Worm (Caenorhabditis elegans): ENCODE measurements around the gene str-14.

The str-14 gene

DNA sequence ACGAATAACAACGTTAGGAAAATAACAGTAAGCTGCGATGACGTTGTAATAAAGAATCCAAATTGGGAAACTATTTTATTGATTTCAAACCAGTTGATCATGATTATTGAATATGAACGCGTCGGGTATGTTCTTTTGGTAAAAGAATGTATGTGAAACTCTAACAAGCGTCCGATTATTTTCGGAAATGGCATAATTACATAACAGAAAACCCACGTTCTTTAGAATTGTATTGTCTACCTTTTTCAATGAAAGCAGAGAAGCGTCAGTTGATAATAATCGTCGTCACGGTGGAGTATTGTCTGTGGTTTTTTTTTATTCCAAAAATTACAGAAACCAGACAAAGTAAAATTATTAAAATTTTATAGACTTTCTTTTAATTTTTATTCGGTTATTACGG is at the start of gene str-14:
Gene str-14 (minus strand): TSS at position 101 of the 400 bp plus-strand sequence.
- TF ChIP-seq unc-62 (GFP tag; optimal IDR thresholded peaks at IDR 0.05), result no peak

DNA sequence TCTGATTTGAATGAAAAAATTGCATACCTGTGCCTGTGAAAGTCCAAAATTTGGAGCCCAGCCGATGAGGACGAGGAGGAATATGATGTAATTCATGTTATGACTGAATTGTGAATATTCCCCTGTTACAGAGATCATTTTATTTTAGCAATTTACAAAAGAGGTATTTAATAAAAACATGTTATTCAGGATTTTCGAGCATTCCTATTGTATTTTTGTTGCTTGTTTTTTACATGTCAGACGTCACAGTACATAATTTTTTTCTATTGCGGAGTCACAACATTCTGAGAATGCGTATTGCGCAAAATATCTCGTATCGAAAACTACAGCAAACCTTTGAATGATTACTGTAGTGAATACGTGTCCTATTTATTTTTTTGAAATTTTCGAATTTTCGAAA is 48.2 kb upstream of the str-14 start, which contains the start of gene F36D3.14:
Gene F36D3.14 (minus strand): TSS at position 101 of the 400 bp plus-strand sequence.
- no peak for TF ChIP-seq unc-62 (GFP tag; optimal IDR thresholded peaks at IDR 0.05)

DNA sequence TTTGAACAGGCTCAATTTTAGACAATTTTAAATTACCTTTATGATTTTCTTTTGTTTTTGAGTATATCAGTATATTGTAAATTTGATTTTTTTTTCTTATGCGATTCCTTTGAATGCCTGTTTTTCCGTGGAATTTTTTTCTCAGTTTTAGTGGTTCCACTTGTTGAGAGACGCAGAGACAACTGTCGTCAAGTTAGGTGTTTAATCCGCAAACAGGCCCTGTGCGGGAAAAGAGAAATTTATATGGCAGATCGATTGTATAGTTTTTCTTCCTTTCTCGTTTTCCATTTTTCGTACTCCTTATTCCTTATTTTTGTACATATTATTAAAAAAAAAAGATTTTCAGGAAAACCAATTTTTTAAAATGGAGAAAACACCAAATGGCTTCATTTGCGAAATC is 44.0 kb upstream of the str-14 start, which contains the start of gene F36D3.1:
Gene F36D3.1 (plus strand): TSS at position 347 of the 400 bp plus-strand sequence.
- no peak for TF ChIP-seq unc-62 (GFP tag; optimal IDR thresholded peaks at IDR 0.05)

DNA sequence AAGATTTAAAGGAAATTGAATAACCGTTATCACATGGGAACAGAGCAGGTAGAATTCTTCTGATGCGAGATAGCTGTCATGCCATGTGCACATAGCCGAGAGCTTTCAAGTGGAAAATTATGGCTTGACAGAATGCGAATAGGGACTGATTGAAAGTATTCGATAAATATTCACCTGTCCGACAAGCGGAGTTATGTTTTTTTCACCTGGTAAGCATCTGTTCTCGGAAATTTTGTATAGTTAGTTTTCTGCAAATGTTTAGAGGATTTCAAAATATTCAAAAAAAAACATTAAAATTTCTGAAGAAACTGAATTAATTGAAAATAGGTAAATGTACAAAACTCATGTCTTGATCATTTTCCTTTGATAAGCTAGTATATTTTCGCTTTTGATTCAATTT is 42.5 kb upstream of the str-14 start, which contains the start of gene srh-136:
Gene srh-136 (minus strand): TSS at position 93 of the 400 bp plus-strand sequence.
- no peak for TF ChIP-seq unc-62 (GFP tag; optimal IDR thresholded peaks at IDR 0.05)

DNA sequence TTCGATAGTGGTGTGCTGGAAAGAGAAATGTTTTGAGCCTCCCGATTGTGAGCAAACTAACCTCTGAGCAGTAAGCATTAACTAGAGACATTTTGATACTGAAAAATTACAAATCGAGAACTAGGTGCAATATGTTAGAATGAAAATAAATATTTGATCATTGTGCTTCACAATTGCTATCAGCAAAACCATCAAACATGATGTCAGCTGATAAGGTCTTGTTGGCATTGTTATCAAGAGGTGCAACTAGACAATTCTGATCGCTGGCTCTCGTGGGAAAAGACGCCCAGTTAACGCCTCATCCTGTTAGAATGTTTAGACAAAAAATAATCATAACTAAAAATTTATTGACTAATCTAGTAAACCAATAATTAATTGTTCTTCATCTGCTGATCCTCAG is 39.4 kb upstream of the str-14 start, which contains the start of gene comt-2:
Gene comt-2 (minus strand): TSS at position 131 of the 400 bp plus-strand sequence.
- TF ChIP-seq unc-62 (GFP tag; optimal IDR thresholded peaks at IDR 0.05), result no peak

DNA sequence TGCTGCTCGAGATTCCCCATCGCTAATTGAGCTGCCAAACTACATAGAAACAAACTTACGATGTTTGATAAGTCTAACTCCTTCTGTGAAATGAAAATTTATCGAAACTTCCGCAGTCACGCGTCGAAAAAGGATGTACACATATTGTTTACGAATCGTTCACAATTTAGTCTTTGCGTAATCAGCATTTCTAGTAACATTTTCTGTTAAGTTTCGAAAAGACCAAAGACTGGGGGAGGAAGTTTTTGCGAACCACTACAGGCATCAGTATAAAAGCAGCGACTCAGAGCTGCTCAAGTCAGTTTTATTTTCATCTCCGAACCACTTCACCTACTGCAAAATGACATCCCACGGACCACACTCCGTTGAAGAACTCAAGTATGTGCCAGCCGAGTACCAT is 33.2 kb upstream of the str-14 start, which contains the start of gene sqst-4:
Gene sqst-4 (plus strand): TSS at position 301 of the 400 bp plus-strand sequence.
- TF ChIP-seq unc-62 (GFP tag; optimal IDR thresholded peaks at IDR 0.05), result no peak

DNA sequence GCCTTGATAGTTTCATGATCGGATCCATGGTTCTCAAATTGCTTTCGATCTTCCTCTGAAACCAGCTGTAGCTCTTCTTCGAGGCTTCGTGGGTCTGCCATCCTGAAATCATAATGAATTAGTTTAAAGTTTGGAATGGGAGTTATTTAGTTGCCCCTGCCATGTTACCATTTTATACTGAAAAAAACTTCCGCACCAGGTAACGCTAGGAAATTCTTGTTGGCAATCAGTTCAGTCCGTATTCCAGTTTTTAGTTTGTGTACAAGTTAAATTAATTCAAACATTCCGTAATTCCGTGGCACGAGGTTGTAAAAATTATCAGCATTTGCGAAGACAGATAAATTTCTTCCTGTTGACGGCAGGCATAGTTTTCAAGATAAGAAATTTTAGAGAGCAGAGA is 32.5 kb upstream of the str-14 start, which contains the start of gene Y32B12A.5:
Gene Y32B12A.5 (minus strand): TSS at position 101 of the 400 bp plus-strand sequence.
- TF ChIP-seq unc-62 (GFP tag; optimal IDR thresholded peaks at IDR 0.05), result no peak

DNA sequence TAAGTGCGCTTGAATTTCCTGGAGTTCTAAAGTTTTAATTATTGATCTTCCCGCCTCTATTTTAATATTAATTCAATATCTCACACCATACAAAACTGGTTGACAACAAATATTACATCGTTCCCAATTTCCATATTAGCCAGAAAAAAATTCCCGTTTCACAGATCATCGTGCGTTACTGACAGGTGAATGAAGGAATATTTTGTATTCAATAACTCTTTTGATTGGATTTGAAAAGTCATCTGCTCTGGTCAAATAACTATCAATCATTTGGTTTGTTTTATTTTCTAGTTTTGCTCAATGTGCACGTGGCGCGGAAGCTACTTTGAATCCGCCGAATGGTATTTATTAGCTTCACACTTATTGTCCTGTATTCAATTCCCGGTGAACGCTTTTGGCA is 28.7 kb upstream of the str-14 start, which contains the start of gene srh-139:
Gene srh-139 (plus strand): TSS at position 301 of the 400 bp plus-strand sequence.
- TF ChIP-seq unc-62 (GFP tag; optimal IDR thresholded peaks at IDR 0.05), result no peak

DNA sequence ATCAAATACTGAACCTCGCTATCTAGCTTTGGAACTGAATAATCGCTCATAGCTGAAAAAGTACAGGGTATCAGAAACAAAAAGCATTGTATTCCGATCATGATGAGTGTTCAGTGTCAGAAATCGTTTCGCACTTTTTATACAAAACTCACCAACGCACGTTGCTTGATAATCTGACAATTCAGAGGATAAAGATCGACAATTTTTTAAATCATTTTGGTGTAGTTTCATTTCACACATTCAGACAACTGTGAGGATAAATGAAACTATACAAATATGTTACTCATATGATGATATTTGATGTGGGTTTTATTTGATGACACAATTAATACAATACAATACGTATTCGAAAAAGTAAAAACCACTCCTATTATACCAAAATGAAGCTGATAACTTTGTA is 28.1 kb upstream of the str-14 start, which contains the start of gene F57E7.2:
Gene F57E7.2 (minus strand): TSS at position 101 of the 400 bp plus-strand sequence.
- TF ChIP-seq unc-62 (GFP tag; optimal IDR thresholded peaks at IDR 0.05), result no peak

DNA sequence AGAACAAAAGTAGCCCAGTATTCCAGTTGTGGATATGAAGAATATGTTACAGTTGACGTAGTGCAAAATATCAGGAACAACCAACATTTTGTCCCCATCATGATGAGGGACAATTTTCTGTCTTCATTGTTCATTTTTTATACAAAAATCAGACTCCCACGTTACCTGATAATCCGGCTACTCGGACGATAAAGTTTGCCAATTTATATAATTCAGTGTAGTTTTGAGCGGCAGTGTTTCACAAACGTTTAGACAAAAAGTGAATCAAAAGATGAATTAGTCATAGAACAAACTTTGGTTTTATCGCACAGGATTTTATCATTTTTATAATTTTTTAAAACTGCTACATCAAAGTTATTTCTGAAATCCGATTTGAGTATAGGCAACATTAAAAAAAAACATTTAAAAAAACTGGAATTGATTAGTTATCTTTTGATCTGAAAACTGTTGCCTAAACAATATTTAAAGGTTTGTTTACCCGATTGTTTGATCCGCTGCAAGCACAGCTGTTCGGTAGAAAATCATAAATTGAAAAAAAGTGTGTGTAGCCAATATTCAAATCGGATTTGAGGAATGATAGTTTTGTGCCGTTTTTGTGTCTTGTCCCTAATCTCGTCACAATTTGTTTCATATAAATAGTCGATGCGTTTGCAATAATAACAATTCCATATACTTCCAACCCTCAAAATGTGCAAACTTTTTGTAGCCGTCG is 26.1 kb upstream of the str-14 start, which contains the start of the genes F57E7.4 and spig-6:
Gene F57E7.4 (minus strand): TSS at position 101 of the 712 bp plus-strand sequence.
Gene spig-6 (plus strand): TSS at position 662 of the 712 bp plus-strand sequence.
- TF ChIP-seq unc-62 (GFP tag; optimal IDR thresholded peaks at IDR 0.05), result no peak

DNA sequence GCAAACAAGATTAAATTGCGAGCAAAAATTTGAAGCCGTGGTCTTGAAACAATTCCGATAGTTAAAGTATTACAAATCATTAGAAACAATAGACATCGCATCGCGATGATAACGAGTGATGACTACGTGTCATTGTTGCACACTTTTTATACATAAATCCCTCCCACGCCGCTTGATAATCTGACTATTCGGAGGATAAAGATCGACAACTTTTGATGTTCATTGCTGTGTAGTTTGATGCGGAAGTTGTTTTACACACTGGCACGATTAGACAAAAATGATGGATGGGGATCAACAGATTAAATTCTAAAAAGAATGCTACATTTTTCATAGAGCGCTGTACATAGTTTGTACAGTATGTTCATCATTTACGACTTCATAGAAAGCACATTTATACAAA is 24.3 kb upstream of the str-14 start, which contains the start of gene T08G3.11:
Gene T08G3.11 (minus strand): TSS at position 101 of the 400 bp plus-strand sequence.
- no peak for TF ChIP-seq unc-62 (GFP tag; optimal IDR thresholded peaks at IDR 0.05)

DNA sequence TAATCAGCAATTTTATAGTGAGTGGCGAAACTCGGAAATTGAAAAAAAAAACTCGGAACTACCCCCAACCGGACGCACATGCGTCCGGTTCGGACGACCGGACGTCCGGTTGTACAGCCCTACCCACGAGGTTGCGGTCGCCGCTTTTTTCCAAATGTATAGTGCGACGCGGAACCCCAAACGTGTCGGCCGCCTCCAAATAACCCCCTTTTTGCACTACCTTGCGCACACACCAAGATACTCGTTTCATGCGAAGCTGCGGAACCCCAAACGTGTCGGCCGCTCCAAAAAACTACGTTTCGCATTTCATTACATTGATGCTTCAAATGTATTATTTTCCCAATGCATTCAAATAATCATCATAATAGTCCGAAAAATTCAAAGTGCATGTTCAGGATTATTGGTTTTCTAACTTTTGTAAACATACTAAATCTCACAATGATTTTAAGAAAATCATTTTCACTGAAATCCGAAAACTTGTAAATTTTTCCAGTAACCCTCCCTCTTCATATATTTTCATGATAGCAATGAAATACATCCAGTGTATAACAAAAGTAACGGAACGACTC is 17.1 kb upstream of the str-14 start, which contains the start of gene srw-35:
Gene srw-35 (plus strand): TSS at position 519 of the 569 bp plus-strand sequence.
- no peak for TF ChIP-seq unc-62 (GFP tag; optimal IDR thresholded peaks at IDR 0.05)

DNA sequence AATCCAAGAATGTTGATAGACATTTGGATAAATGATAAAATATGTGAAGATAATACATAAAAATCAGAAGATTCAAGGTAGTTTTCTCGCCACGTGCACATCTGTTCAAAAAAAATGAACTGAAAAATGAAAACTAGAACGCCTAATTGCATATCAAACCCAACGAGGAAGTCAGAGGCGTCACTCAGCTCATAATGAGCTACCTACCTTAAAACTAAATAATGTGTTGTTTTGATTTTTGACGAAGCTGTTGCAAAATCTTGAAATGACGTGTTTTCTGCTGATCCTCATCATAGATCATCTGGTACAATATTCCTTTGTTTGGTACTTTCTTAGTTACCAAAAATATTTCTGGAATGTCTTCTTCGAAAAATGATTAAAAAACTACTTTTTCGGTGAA is 16.0 kb upstream of the str-14 start, which contains the start of gene srh-138:
Gene srh-138 (minus strand): TSS at position 101 of the 400 bp plus-strand sequence.
- no peak for TF ChIP-seq unc-62 (GFP tag; optimal IDR thresholded peaks at IDR 0.05)

DNA sequence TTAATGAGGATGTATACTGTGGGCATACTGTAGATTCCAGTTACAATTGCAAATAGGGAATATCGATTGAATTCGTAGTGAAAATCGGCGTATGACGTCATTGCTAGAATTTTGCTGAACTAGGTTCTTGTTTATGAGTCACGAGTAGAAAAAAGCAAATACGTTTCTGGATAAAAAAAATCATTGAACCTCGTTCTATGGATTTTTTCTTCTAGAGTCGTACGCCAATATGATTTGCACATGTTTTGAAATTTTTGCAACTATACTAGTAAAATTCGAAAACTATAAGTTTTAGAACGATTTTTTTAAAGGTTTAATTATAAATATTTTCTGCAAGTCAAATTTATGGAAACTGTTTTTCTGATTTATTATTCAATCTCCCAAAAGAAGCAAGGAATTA is 12.9 kb upstream of the str-14 start, which contains the start of gene sru-44:
Gene sru-44 (minus strand): TSS at position 101 of the 400 bp plus-strand sequence.
- TF ChIP-seq unc-62 (GFP tag; optimal IDR thresholded peaks at IDR 0.05), result no peak

DNA sequence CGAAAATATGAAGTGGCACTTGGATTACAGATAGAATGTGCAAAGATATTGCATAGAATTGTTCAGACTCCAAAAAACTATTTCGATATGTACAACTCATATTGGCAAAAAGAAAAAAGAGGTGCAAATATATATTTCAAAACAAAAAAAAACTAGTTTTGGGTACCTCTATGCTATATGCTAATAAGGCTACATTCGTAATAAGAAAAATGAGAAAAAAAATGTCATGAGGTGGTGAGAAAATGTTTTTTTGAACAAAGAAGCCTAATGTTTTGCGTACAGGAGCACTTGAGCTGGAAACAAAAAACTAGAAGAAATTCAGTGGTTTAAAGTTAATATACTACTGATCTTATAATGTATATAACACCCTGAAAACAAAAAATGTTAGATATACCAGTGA is 5.9 kb upstream of the str-14 start, which contains the start of gene srh-142:
Gene srh-142 (minus strand): TSS at position 101 of the 400 bp plus-strand sequence.
- no peak for TF ChIP-seq unc-62 (GFP tag; optimal IDR thresholded peaks at IDR 0.05)

DNA sequence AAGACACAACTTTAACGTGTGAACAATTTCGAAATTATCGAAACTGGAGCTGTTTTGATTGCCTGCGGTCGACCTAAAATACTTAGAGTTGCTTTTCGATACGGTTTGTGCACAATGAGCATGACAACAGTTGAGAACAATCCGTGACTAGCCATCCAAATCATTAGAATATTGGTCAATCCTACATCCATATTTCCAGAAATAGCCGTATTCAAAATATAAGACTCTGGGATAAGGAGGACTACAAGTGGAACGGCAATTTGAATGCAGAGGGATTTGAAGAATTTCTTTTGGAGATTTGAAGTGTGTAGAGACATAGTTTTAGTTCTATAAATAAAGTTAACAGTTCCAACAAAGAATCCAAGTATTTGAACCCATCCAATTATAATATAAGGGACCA is 4.4 kb upstream of the str-14 start:
- no peak for TF ChIP-seq unc-62 (GFP tag; optimal IDR thresholded peaks at IDR 0.05)
